Worm (Caenorhabditis elegans): ENCODE data around the gene glb-1.

DNA sequence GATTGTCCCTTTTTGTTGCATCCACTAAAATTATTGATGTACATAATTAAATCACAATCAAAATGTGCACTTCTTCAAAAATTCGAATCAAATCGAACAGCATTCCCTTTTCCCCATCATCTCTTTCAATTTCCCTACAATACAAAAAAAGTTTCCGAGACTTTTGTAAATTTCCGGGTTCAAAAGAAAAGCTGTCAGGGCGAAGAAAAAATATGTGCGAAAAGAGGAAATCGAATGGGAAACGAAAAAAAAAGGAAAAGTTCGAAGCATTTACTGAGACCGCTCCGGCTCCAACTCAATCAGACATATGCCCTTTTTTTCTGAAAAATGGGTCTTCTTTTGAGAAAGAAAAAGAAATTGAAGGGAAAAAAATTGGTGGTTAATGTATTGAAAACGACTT lies 26.1 kb upstream of the glb-1 start:
- TF ChIP-seq him-1 (tag; optimal IDR thresholded peaks at IDR 0.05) (no peak), dao-5 (tag; optimal IDR thresholded peaks at IDR 0.05) (no peak)

Data from whole organism, L4/young adult.